Fruit fly (Drosophila melanogaster): Measurements from ENCODE around the gene Mst27D.

The Mst27D gene

dm6 chr2L:7038404-7039341 lies 22.0 kb downstream of the Mst27D start (continued):
- TF ChIP-seq CG12299 (tag; optimal IDR thresholded peaks at IDR 0.05) (no peak), CG3065 (GFP tag; optimal IDR thresholded peaks at IDR 0.05) (no peak), NC2β (GFP tag; optimal IDR thresholded peaks at IDR 0.05) (no peak), CG18476 (GFP tag; optimal IDR thresholded peaks at IDR 0.05) (no peak), ash1 (GFP tag; optimal IDR thresholded peaks at IDR 0.05) (peak; percentile 21), tx (GFP tag; optimal IDR thresholded peaks at IDR 0.05) (no peak), Myb (GFP tag; optimal IDR thresholded peaks at IDR 0.05) (no peak), mld (GFP tag; IDR thresholded peaks at IDR 0.05; ENCODE audit: partially characterized antibody) (no peak), Mrtf (GFP tag; IDR thresholded peaks at IDR 0.05) (no peak), zf30C (GFP tag; optimal IDR thresholded peaks at IDR 0.05) (no peak), CG2202 (tag; optimal IDR thresholded peaks at IDR 0.05) (no peak), CG7357 (GFP tag; IDR thresholded peaks at IDR 0.05) (no peak), Chrac-16 (GFP tag; optimal IDR thresholded peaks at IDR 0.05) (no peak), eve (GFP tag; optimal IDR thresholded peaks at IDR 0.05) (no peak), scrt (GFP tag; optimal IDR thresholded peaks at IDR 0.05) (peak; percentile 17), pum (GFP tag; optimal IDR thresholded peaks at IDR 0.05) (no peak), crp (GFP tag; optimal IDR thresholded peaks at IDR 0.05) (peak in 1 of 2 experiments; percentile 46), CrebB (tag; optimal IDR thresholded peaks at IDR 0.05) (no peak), pb (GFP tag; optimal IDR thresholded peaks at IDR 0.05) (no peak), lbe (GFP tag; optimal IDR thresholded peaks at IDR 0.05) (no peak), Med (GFP tag) (no peak), HLH3B (GFP tag; IDR thresholded peaks at IDR 0.05) (no peak), BEAF-32 (GFP tag; optimal IDR thresholded peaks at IDR 0.05) (no peak), CG13123 (GFP tag; optimal IDR thresholded peaks at IDR 0.05) (no peak), CG11696 (GFP tag; IDR thresholded peaks at IDR 0.05) (no peak), gcm (GFP tag; optimal IDR thresholded peaks at IDR 0.05) (no peak), Spps (tag; optimal IDR thresholded peaks at IDR 0.05) (no peak), lov (optimal IDR thresholded peaks at IDR 0.05) (no peak), lov (GFP tag; IDR thresholded peaks at IDR 0.05) (no peak), Oaz (GFP tag; IDR thresholded peaks at IDR 0.05) (no peak), CG7928 (GFP tag; optimal IDR thresholded peaks at IDR 0.05) (no peak), disco-r (GFP tag; optimal IDR thresholded peaks at IDR 0.05) (no peak), cwo (GFP tag; optimal IDR thresholded peaks at IDR 0.05) (no peak), CG18764 (GFP tag; optimal IDR thresholded peaks at IDR 0.05) (no peak), ems (GFP tag; optimal IDR thresholded peaks at IDR 0.05) (no peak)

dm6 chr2L:7037773-7038327 lies 22.8 kb downstream of the Mst27D start, which contains the start of gene milt:
Gene milt (plus strand): TSS chr2L:7037823.
- no peak for TF ChIP-seq Spps (tag; optimal IDR thresholded peaks at IDR 0.05)
- TF ChIP-seq CG14050 (GFP tag; IDR thresholded peaks at IDR 0.05): no peak
- TF ChIP-seq CG10565 (GFP tag; optimal IDR thresholded peaks at IDR 0.05): no peak
- no peak for TF ChIP-seq CG7745 (tag; optimal IDR thresholded peaks at IDR 0.05)
- no peak for TF ChIP-seq aop (GFP tag; IDR thresholded peaks at IDR 0.05)
- TF ChIP-seq Doc2 (GFP tag; IDR thresholded peaks at IDR 0.05): no peak
- TF ChIP-seq Oaz (GFP tag; IDR thresholded peaks at IDR 0.05): no peak
- TF ChIP-seq CG1529 (GFP tag; optimal IDR thresholded peaks at IDR 0.05): no peak
- no peak for TF ChIP-seq Hr51 (GFP tag; optimal IDR thresholded peaks at IDR 0.05)
- peak; percentile 78 for TF ChIP-seq chinmo (GFP tag; IDR thresholded peaks at IDR 0.05; ENCODE audit: partially characterized antibody)
- peak; percentile 43; the same call in 1 of the 2 replicates for TF ChIP-seq Rfx (GFP tag; IDR thresholded peaks at IDR 0.05)
- TF ChIP-seq Sry-β (GFP tag; optimal IDR thresholded peaks at IDR 0.05): peak; percentile 50
- no peak for TF ChIP-seq Dip3 (GFP tag; optimal IDR thresholded peaks at IDR 0.05)
- TF ChIP-seq CG10979 (tag; optimal IDR thresholded peaks at IDR 0.05): no peak
- TF ChIP-seq CG2129 (GFP tag; IDR thresholded peaks at IDR 0.05; ENCODE audit: partially characterized antibody): peak; percentile 35; the same call in 1 of the 2 replicates
- no peak for TF ChIP-seq CG2875 (GFP tag; optimal IDR thresholded peaks at IDR 0.05)
- no peak for TF ChIP-seq Dad (GFP tag; optimal IDR thresholded peaks at IDR 0.05)

All from whole organism, embryonic.